Worm (Caenorhabditis elegans) whole organism, young adult: ENCODE data around the gene syd-1.

Experiments used
- B0336.3 ChIP-seq: fragments of 200-800 bp; sonication (Bioruptor generic); IDR thresholded peaks from 2 replicates; pipeline ENCODE4 v1.3.6; 2022; ENCODE audit warnings: missing genetic modification characterization, missing compliant biosample characterization
- F49E8.2 ChIP-seq: sonication (generic microtip); optimal IDR thresholded peaks from 3 replicates; lab custom pipeline; 2017; ENCODE audit warnings: missing genetic modification characterization, mild to moderate bottlenecking, missing compliant biosample characterization, antibody characterized with exemption, moderate library complexity; ENCODE audit not compliant: insufficient read depth
- F57C9.4 ChIP-seq: sonication (generic microtip); optimal IDR thresholded peaks from 2 replicates; lab custom pipeline; 2017; ENCODE audit warnings: mild to moderate bottlenecking, missing genetic modification characterization, missing compliant biosample characterization
- Y67H2A.10 ChIP-seq: fragments of 200-800 bp; sonication (Bioruptor generic); conservative IDR thresholded peaks from 2 replicates; pipeline ENCODE4 v1.3.6; 2022; ENCODE audit warnings: missing genetic modification reagents, missing genetic modification characterization, missing compliant biosample characterization
- atf-7 ChIP-seq: sonication (generic microtip); optimal IDR thresholded peaks from 2 replicates; lab custom pipeline; 2017; ENCODE audit warnings: mild to moderate bottlenecking, missing genetic modification characterization, missing compliant biosample characterization
- attf-5 ChIP-seq: fragments of 200-800 bp; sonication (Bioruptor generic); optimal IDR thresholded peaks from 2 replicates; lab custom pipeline; 2018; ENCODE audit warnings: mild to moderate bottlenecking, missing genetic modification characterization, missing compliant biosample characterization
- cebp-1 ChIP-seq, 2 experiments: fragments of 200-800 bp in 1 of 2; sonication (Bioruptor generic) in 1 of 2; sonication (generic microtip) in 1 of 2; IDR thresholded peaks in 1 of 2; optimal IDR thresholded peaks in 1 of 2; 2 replicates each; pipeline versions ENCODE4 v1.3.6 to Lab custom; 2017 to 2022; ENCODE audit warnings: missing compliant biosample characterization in 2 of 2, missing genetic modification characterization in 2 of 2, mild to moderate bottlenecking in 1 of 2, missing genetic modification reagents in 1 of 2, moderate library complexity in 1 of 2
- cebp-2 ChIP-seq: fragments of 200-800 bp; sonication (Bioruptor generic); IDR thresholded peaks from 2 replicates; pipeline ENCODE4 v1.3.6; 2022; ENCODE audit warnings: missing genetic modification characterization, missing compliant biosample characterization
- ceh-91 ChIP-seq: fragments of 200-800 bp; sonication (Bioruptor generic); IDR thresholded peaks from 2 replicates; pipeline ENCODE4 v1.3.6; 2022; ENCODE audit warnings: missing genetic modification reagents, missing genetic modification characterization, missing compliant biosample characterization
- him-1 ChIP-seq: sonication (generic microtip); optimal IDR thresholded peaks from 2 replicates; lab custom pipeline; 2016; ENCODE audit warnings: missing genotype, missing genetic modification reagents, missing genetic modification characterization, missing compliant biosample characterization
- hlh-12 ChIP-seq: sonication (generic microtip); optimal IDR thresholded peaks from 2 replicates; lab custom pipeline; 2016; ENCODE audit warnings: missing genetic modification characterization, missing compliant biosample characterization
- hmg-1.2 ChIP-seq: fragments of 200-800 bp; sonication (Bioruptor generic); IDR thresholded peaks from 2 replicates; pipeline ENCODE4 v1.3.6; 2022; ENCODE audit warnings: missing genetic modification reagents, missing genetic modification characterization, missing compliant biosample characterization
- hmg-20 ChIP-seq: fragments of 200-800 bp; sonication (Bioruptor generic); IDR thresholded peaks from 2 replicates; pipeline ENCODE4 v1.3.6; 2022; ENCODE audit warnings: missing genetic modification reagents, missing genetic modification characterization, missing compliant biosample characterization
- hrde-1 ChIP-seq: sonication (generic microtip); optimal IDR thresholded peaks from 2 replicates; lab custom pipeline; 2016; ENCODE audit warnings: missing genetic modification characterization, mild to moderate bottlenecking, missing compliant biosample characterization, moderate library complexity, missing genotype, missing genetic modification reagents, borderline replicate concordance
- hsf-1 ChIP-seq: fragments of 200-800 bp; sonication (Bioruptor generic); IDR thresholded peaks from 2 replicates; pipeline ENCODE4 v1.3.6; 2022; ENCODE audit warnings: missing genetic modification reagents, missing genetic modification characterization, missing compliant biosample characterization
- let-607 ChIP-seq, 2 experiments: fragments of 200-800 bp in 1 of 2; sonication (Bioruptor generic) in 1 of 2; sonication (generic microtip) in 1 of 2; optimal IDR thresholded peaks; 2 replicates each; lab custom pipeline; 2016 to 2018; ENCODE audit warnings: mild to moderate bottlenecking in 2 of 2, missing compliant biosample characterization in 2 of 2, missing genetic modification characterization in 2 of 2, moderate library complexity in 2 of 2, missing genotype in 1 of 2
- lin-26 ChIP-seq: fragments of 200-800 bp; sonication (Bioruptor generic); IDR thresholded peaks from 2 replicates; pipeline ENCODE4 v1.3.6; 2022; ENCODE audit warnings: missing genetic modification reagents, missing genetic modification characterization, missing compliant biosample characterization
- lin-35 ChIP-seq, 3 experiments: fragments of 150-350 bp in 2 of 3; sonication (generic microtip) in 1 of 3; optimal IDR thresholded peaks; 2 replicates each; lab custom pipeline; 2014 to 2018; ENCODE audit warnings: missing biosample characterization in 3 of 3, missing genetic modification characterization in 3 of 3, missing genetic modification reagents in 3 of 3
- lir-1 ChIP-seq: fragments of 200-800 bp; sonication (Bioruptor generic); conservative IDR thresholded peaks from 2 replicates; pipeline ENCODE4 v1.3.6; 2022; ENCODE audit warnings: missing genetic modification reagents, missing genetic modification characterization, missing compliant biosample characterization
- madf-3 ChIP-seq: fragments of 200-800 bp; sonication (Bioruptor generic); IDR thresholded peaks from 2 replicates; pipeline ENCODE4 v1.3.6; 2022; ENCODE audit warnings: missing genetic modification reagents, missing genetic modification characterization, missing compliant biosample characterization
- madf-6 ChIP-seq: fragments of 200-800 bp; sonication (Bioruptor generic); IDR thresholded peaks from 2 replicates; pipeline ENCODE4 v1.3.6; 2022; ENCODE audit warnings: missing genetic modification reagents, missing genetic modification characterization, missing compliant biosample characterization
- mes-4 ChIP-seq: sonication (generic microtip); optimal IDR thresholded peaks from 2 replicates; lab custom pipeline; 2016; ENCODE audit warnings: missing genotype, missing genetic modification characterization, missing compliant biosample characterization
- nfya-1 ChIP-seq: sonication (generic microtip); optimal IDR thresholded peaks from 2 replicates; lab custom pipeline; 2017; ENCODE audit warnings: antibody characterized with exemption, missing compliant biosample characterization, missing genetic modification characterization, borderline replicate concordance; ENCODE audit not compliant: insufficient read depth
- nhr-27 ChIP-seq: fragments of 200-800 bp; sonication (Bioruptor generic); optimal IDR thresholded peaks from 2 replicates; lab custom pipeline; 2018; ENCODE audit warnings: mild to moderate bottlenecking, missing genetic modification characterization, moderate library complexity, missing compliant biosample characterization
- nhr-80 ChIP-seq: sonication (generic microtip); optimal IDR thresholded peaks from 2 replicates; lab custom pipeline; 2016; ENCODE audit warnings: missing genetic modification characterization, missing compliant biosample characterization
- nhr-90 ChIP-seq: sonication (generic microtip); optimal IDR thresholded peaks from 2 replicates; lab custom pipeline; 2016; ENCODE audit warnings: missing genotype, mild to moderate bottlenecking, missing genetic modification characterization, missing compliant biosample characterization
- pbrm-1 ChIP-seq: fragments of 200-800 bp; sonication (Bioruptor generic); IDR thresholded peaks from 2 replicates; pipeline ENCODE4 v1.3.6; 2022; ENCODE audit warnings: missing genetic modification reagents, missing genetic modification characterization, missing compliant biosample characterization
- sdz-38 ChIP-seq: sonication (generic microtip); optimal IDR thresholded peaks from 2 replicates; lab custom pipeline; 2016; ENCODE audit warnings: missing genotype, missing genetic modification characterization, missing compliant biosample characterization
- sea-2 ChIP-seq: fragments of 200-800 bp; sonication (Bioruptor generic); IDR thresholded peaks from 2 replicates; pipeline ENCODE4 v1.3.6; 2022; ENCODE audit warnings: missing genetic modification characterization, missing compliant biosample characterization
- snpc-1.1 ChIP-seq: sonication (generic microtip); optimal IDR thresholded peaks from 2 replicates; lab custom pipeline; 2017; ENCODE audit warnings: missing genetic modification characterization, mild to moderate bottlenecking, missing compliant biosample characterization, antibody characterized with exemption, moderate library complexity, missing genotype, missing genetic modification reagents; ENCODE audit not compliant: insufficient read depth
- snpc-1.3 ChIP-seq: sonication (generic microtip); optimal IDR thresholded peaks from 2 replicates; lab custom pipeline; 2017; ENCODE audit warnings: missing genetic modification characterization, mild to moderate bottlenecking, missing compliant biosample characterization, antibody characterized with exemption, moderate library complexity, missing genotype, missing genetic modification reagents; ENCODE audit not compliant: insufficient read depth
- snpc-3.4 ChIP-seq: sonication (generic microtip); optimal IDR thresholded peaks from 2 replicates; lab custom pipeline; 2017; ENCODE audit warnings: missing genetic modification characterization, mild to moderate bottlenecking, missing compliant biosample characterization, antibody characterized with exemption, moderate library complexity, missing genotype, missing genetic modification reagents
- tbp1 ChIP-seq: fragments of 200-800 bp; sonication (Bioruptor generic); optimal IDR thresholded peaks from 2 replicates; lab custom pipeline; 2018; ENCODE audit warnings: mild to moderate bottlenecking, missing genetic modification characterization, missing compliant biosample characterization
- tbx-9 ChIP-seq: sonication (generic microtip); optimal IDR thresholded peaks from 2 replicates; lab custom pipeline; 2016; ENCODE audit warnings: borderline replicate concordance, missing genetic modification characterization, inconsistent platforms, missing compliant biosample characterization
- unc-130 ChIP-seq: sonication (generic microtip); optimal IDR thresholded peaks from 2 replicates; lab custom pipeline; 2016; ENCODE audit warnings: missing genetic modification reagents, missing genetic modification characterization, missing compliant biosample characterization
- unc-62 ChIP-seq: fragments of 150-350 bp; optimal IDR thresholded peaks from 2 replicates; lab custom pipeline; 2014; ENCODE audit warnings: missing biosample characterization, missing genetic modification reagents, missing genetic modification characterization
- ztf-18 ChIP-seq: sonication (generic microtip); optimal IDR thresholded peaks from 2 replicates; lab custom pipeline; 2016; ENCODE audit warnings: missing genotype, mild to moderate bottlenecking, missing genetic modification characterization, missing compliant biosample characterization
- ztf-25 ChIP-seq: fragments of 200-800 bp; sonication (Bioruptor generic); IDR thresholded peaks from 2 replicates; pipeline ENCODE4 v1.3.6; 2022; ENCODE audit warnings: missing genetic modification reagents, missing genetic modification characterization, missing compliant biosample characterization
- ztf-26 ChIP-seq: sonication (generic microtip); optimal IDR thresholded peaks from 2 replicates; lab custom pipeline; 2017; ENCODE audit warnings: missing genetic modification characterization, missing compliant biosample characterization
- ztf-28 ChIP-seq: fragments of 200-800 bp; sonication (Bioruptor generic); IDR thresholded peaks from 2 replicates; pipeline ENCODE4 v1.3.6; 2022; ENCODE audit warnings: missing genetic modification reagents, missing genetic modification characterization, missing compliant biosample characterization

The syd-1 gene

ce11 chrII:7621513-7621912 lies 26.8 kb upstream of the syd-1 start:
- TF ChIP-seq unc-62 (GFP tag; lab: Kevin White, UChicago): no peak
- TF ChIP-seq nhr-27 (tag; lab: Kevin White, UChicago): no peak
- TF ChIP-seq snpc-3.4 (tag; lab: Kevin White, UChicago): no peak
- TF ChIP-seq nhr-90 (tag; lab: Kevin White, UChicago): no peak
- no peak for TF ChIP-seq ztf-18 (tag; lab: Kevin White, UChicago)
- no peak for TF ChIP-seq sdz-38 (tag; lab: Kevin White, UChicago)
- TF ChIP-seq hsf-1 (GFP tag; lab: Robert Waterston, UW): no peak
- no peak for TF ChIP-seq let-607 (tag; optimal IDR thresholded peaks at IDR 0.05; lab: Kevin White, UChicago)
- no peak for TF ChIP-seq Y67H2A.10 (GFP tag; lab: Robert Waterston, UW)
- no peak for TF ChIP-seq lir-1 (GFP tag; lab: Robert Waterston, UW)
- TF ChIP-seq atf-7 (tag; lab: Kevin White, UChicago): no peak
- no peak for TF ChIP-seq F57C9.4 (tag; lab: Kevin White, UChicago)
- TF ChIP-seq snpc-1.1: no peak
- TF ChIP-seq nfya-1 (tag; lab: Kevin White, UChicago): no peak
- no peak for TF ChIP-seq hmg-20 (GFP tag; lab: Robert Waterston, UW)
- TF ChIP-seq B0336.3 (GFP tag; lab: Robert Waterston, UW): no peak
- TF ChIP-seq, all 124 proteins: peak for 0

ce11 chrII:7620413-7620812 lies 25.7 kb upstream of the syd-1 start, which contains the start of gene R07G3.8:
Gene R07G3.8 (minus strand): TSS chrII:7620513.
- TF ChIP-seq lir-1 (GFP tag; lab: Robert Waterston, UW) (no peak), ztf-26 (no peak), attf-5 (GFP tag; lab: Kevin White, UChicago) (no peak)

- no peak for TF ChIP-seq hlh-12 (tag; lab: Kevin White, UChicago)
- TF ChIP-seq him-1 (tag; lab: Kevin White, UChicago): peak; percentile 2
- TF ChIP-seq cebp-2: no peak
- peak; percentile 52 for TF ChIP-seq nhr-80 (tag; lab: Kevin White, UChicago)
- TF ChIP-seq ceh-91: no peak
Measured at ce11 chrII:7618212-7618611, 23.5 kb upstream of the syd-1 start.

- TF ChIP-seq cebp-1 (GFP tag; IDR thresholded peaks at IDR 0.05; lab: Robert Waterston, UW) (peak; percentile 72), cebp-1 (tag; optimal IDR thresholded peaks at IDR 0.05; lab: Kevin White, UChicago) (peak; percentile 94), mes-4 (no peak)
Measured at ce11 chrII:7616141-7616540, 21.4 kb upstream of the syd-1 start, which contains the start of gene cdc-42. Gene cdc-42 (plus strand): TSS chrII:7616452.

- no peak for TF ChIP-seq cebp-1 (GFP tag; IDR thresholded peaks at IDR 0.05; lab: Robert Waterston, UW)
- peak; percentile 2 for TF ChIP-seq cebp-1 (tag; optimal IDR thresholded peaks at IDR 0.05; lab: Kevin White, UChicago)
- no peak for TF ChIP-seq ztf-25 (GFP tag; lab: Robert Waterston, UW)
- no peak for TF ChIP-seq hrde-1 (tag; lab: Kevin White, UChicago)
- TF ChIP-seq lin-26 (GFP tag; lab: Robert Waterston, UW): no peak; the same call in 1 of the 2 replicates
- TF ChIP-seq lin-35 (GFP tag; optimal IDR thresholded peaks at IDR 0.05; lab: Kevin White, UChicago): peak in 1 of 3 experiments; percentile 14
- no peak for TF ChIP-seq hmg-20 (GFP tag; lab: Robert Waterston, UW)
- peak; percentile 92 for TF ChIP-seq madf-3 (GFP tag; lab: Robert Waterston, UW)
- no peak for TF ChIP-seq ztf-28 (GFP tag; lab: Robert Waterston, UW)
- TF ChIP-seq snpc-1.3 (tag; lab: Kevin White, UChicago): no peak
- TF ChIP-seq sea-2 (GFP tag; lab: Robert Waterston, UW): no peak
- TF ChIP-seq pbrm-1 (GFP tag; lab: Robert Waterston, UW): 0 out of 2 replicates have a peak, but pooled peaks have one; percentile 23
- TF ChIP-seq F49E8.2 (tag; lab: Kevin White, UChicago): no peak
- peak; percentile 16 for TF ChIP-seq tbp1 (GFP tag; lab: Kevin White, UChicago)
- peak; percentile 33; the same call in 1 of the 2 replicates for TF ChIP-seq madf-6 (GFP tag; lab: Robert Waterston, UW)
- peak; percentile 94 for TF ChIP-seq hmg-1.2 (GFP tag; lab: Robert Waterston, UW)
- TF ChIP-seq unc-130 (GFP tag; lab: Kevin White, UChicago): no peak
- no peak for TF ChIP-seq tbx-9 (tag; lab: Kevin White, UChicago)
Measured at ce11 chrII:7615318-7615891, 20.7 kb upstream of the syd-1 start.
